Worm (Caenorhabditis elegans) whole organism, L4 larva: ENCODE results near the gene nfx-1.

ENCODE experiments used
- D1046.2 ChIP-seq: fragments of 200-800 bp; sonication (Bioruptor generic); IDR thresholded peaks from 2 replicates; pipeline ENCODE4 v1.3.6; 2022; ENCODE audit warnings: missing genetic modification characterization, missing compliant biosample characterization
- F26F4.8 ChIP-seq: fragments of 200-800 bp; sonication (Bioruptor generic); conservative IDR thresholded peaks from 2 replicates; pipeline ENCODE4 v1.3.6; 2022; ENCODE audit warnings: missing genetic modification characterization, missing compliant biosample characterization
- F37D6.2 ChIP-seq: sonication (generic microtip); optimal IDR thresholded peaks from 2 replicates; lab custom pipeline; 2016; ENCODE audit warnings: mild to moderate bottlenecking, missing genetic modification characterization, missing compliant biosample characterization
- F44E2.7 ChIP-seq: fragments of 200-800 bp; sonication (Bioruptor generic); IDR thresholded peaks from 2 replicates; pipeline ENCODE4 v2.1.2; 2022; ENCODE audit warnings: missing genetic modification characterization, missing compliant biosample characterization
- R02D3.7 ChIP-seq: fragments of 150-350 bp; sonication (generic microtip); optimal IDR thresholded peaks from 3 replicates; lab custom pipeline; 2014; ENCODE audit warnings: missing biosample characterization, missing genetic modification characterization
- T20F7.1 ChIP-seq: fragments of 200-800 bp; sonication (Bioruptor generic); optimal IDR thresholded peaks from 2 replicates; lab custom pipeline; 2018; ENCODE audit warnings: mild to moderate bottlenecking, missing genetic modification characterization, missing compliant biosample characterization
- T26A8.4 ChIP-seq: fragments of 200-800 bp; sonication (Bioruptor generic); IDR thresholded peaks from 2 replicates; pipeline ENCODE4 v1.3.6; 2022; ENCODE audit warnings: missing genetic modification characterization, missing compliant biosample characterization
- ZK337.2 ChIP-seq: fragments of 200-800 bp; sonication (Bioruptor generic); IDR thresholded peaks from 2 replicates; pipeline ENCODE4 v1.3.6; 2022; ENCODE audit warnings: missing genetic modification reagents, missing genetic modification characterization, missing compliant biosample characterization
- aly-2 ChIP-seq: sonication (generic microtip); optimal IDR thresholded peaks from 2 replicates; lab custom pipeline; 2018; ENCODE audit warnings: missing biosample characterization, missing genetic modification characterization
- ama-1 ChIP-seq: fragments of 150-350 bp; optimal IDR thresholded peaks from 2 replicates; lab custom pipeline; 2014; ENCODE audit warnings: inconsistent platforms, mixed read lengths
- attf-4 ChIP-seq: sonication (generic microtip); optimal IDR thresholded peaks from 3 replicates; lab custom pipeline; 2017; ENCODE audit warnings: missing biosample characterization, missing genetic modification characterization
- ceh-20 ChIP-seq: fragments of 200-800 bp; sonication (Bioruptor generic); IDR thresholded peaks from 2 replicates; pipeline ENCODE4 v1.3.6; 2022; ENCODE audit warnings: missing genetic modification reagents, missing genetic modification characterization, missing compliant biosample characterization
- ceh-32 ChIP-seq: sonication (generic microtip); optimal IDR thresholded peaks from 2 replicates; lab custom pipeline; 2016; ENCODE audit warnings: mild to moderate bottlenecking, missing genetic modification characterization, missing compliant biosample characterization; ENCODE audit not compliant: poor library complexity
- ces-1 ChIP-seq: fragments of 150-350 bp; sonication (generic microtip); optimal IDR thresholded peaks from 4 replicates; lab custom pipeline; 2014; ENCODE audit warnings: missing biosample characterization, missing genetic modification reagents, missing genetic modification characterization
- cey-2 ChIP-seq: sonication (generic microtip); optimal IDR thresholded peaks from 3 replicates; lab custom pipeline; 2017; ENCODE audit warnings: missing genetic modification characterization, mild to moderate bottlenecking, missing compliant biosample characterization, antibody characterized with exemption, borderline replicate concordance; ENCODE audit not compliant: insufficient read depth
- daf-12 ChIP-seq: fragments of 150-350 bp; optimal IDR thresholded peaks from 2 replicates; lab custom pipeline; 2014; ENCODE audit warnings: missing biosample characterization, missing genetic modification reagents, missing genetic modification characterization
- daf-19 ChIP-seq: fragments of 200-800 bp; sonication (Bioruptor generic); conservative IDR thresholded peaks from 2 replicates; pipeline ENCODE4 v1.3.6; 2022; ENCODE audit warnings: missing genetic modification characterization, missing compliant biosample characterization
- daf-8 ChIP-seq: fragments of 200-800 bp; sonication (Bioruptor generic); IDR thresholded peaks from 2 replicates; pipeline ENCODE4 v1.3.6; 2022; ENCODE audit warnings: missing genetic modification characterization, missing compliant biosample characterization
- dmd-6 ChIP-seq: fragments of 200-800 bp; sonication (Bioruptor generic); IDR thresholded peaks from 2 replicates; pipeline ENCODE4 v1.3.6; 2022; ENCODE audit warnings: missing genetic modification reagents, missing genetic modification characterization, missing compliant biosample characterization
- egl-27 ChIP-seq: sonication (generic microtip); optimal IDR thresholded peaks from 3 replicates; lab custom pipeline; 2017; ENCODE audit warnings: missing biosample characterization, missing genetic modification reagents, missing genetic modification characterization
- hlh-11 ChIP-seq: fragments of 200-800 bp; sonication (Bioruptor generic); optimal IDR thresholded peaks from 2 replicates; lab custom pipeline; 2018; ENCODE audit warnings: mild to moderate bottlenecking, missing genetic modification characterization, missing compliant biosample characterization
- hmg-1.1 ChIP-seq: fragments of 200-800 bp; sonication (Bioruptor generic); IDR thresholded peaks from 2 replicates; pipeline ENCODE4 v1.3.6; 2022; ENCODE audit warnings: missing genetic modification reagents, missing genetic modification characterization, missing compliant biosample characterization
- jun-1 ChIP-seq: fragments of 150-350 bp; optimal IDR thresholded peaks from 2 replicates; lab custom pipeline; 2014; ENCODE audit warnings: missing biosample characterization, missing genetic modification reagents, missing genetic modification characterization
- lim-7 ChIP-seq: fragments of 200-800 bp; sonication (Bioruptor generic); IDR thresholded peaks from 2 replicates; pipeline ENCODE4 v1.3.6; 2022; ENCODE audit warnings: missing genetic modification characterization, missing compliant biosample characterization
- lin-1 ChIP-seq: fragments of 200-800 bp; sonication (Bioruptor generic); IDR thresholded peaks from 2 replicates; pipeline ENCODE4 v1.3.6; 2022; ENCODE audit warnings: missing genetic modification reagents, missing genetic modification characterization, missing compliant biosample characterization
- lin-13 ChIP-seq: fragments of 150-350 bp; optimal IDR thresholded peaks from 2 replicates; lab custom pipeline; 2014; ENCODE audit warnings: missing biosample characterization, missing genetic modification reagents, missing genetic modification characterization
- lin-29 ChIP-seq: fragments of 200-800 bp; sonication (Bioruptor generic); IDR thresholded peaks from 2 replicates; pipeline ENCODE4 v1.3.6; 2022; ENCODE audit warnings: missing genetic modification reagents, missing genetic modification characterization, missing compliant biosample characterization
- lin-38 ChIP-seq: fragments of 200-800 bp; sonication (Bioruptor generic); IDR thresholded peaks from 2 replicates; pipeline ENCODE4 v1.3.6; 2022; ENCODE audit warnings: missing genetic modification reagents, missing genetic modification characterization, missing compliant biosample characterization
- lir-3 ChIP-seq: sonication (generic microtip); optimal IDR thresholded peaks from 2 replicates; lab custom pipeline; 2016; ENCODE audit warnings: mild to moderate bottlenecking, missing genetic modification characterization, missing compliant biosample characterization
- mep-1 ChIP-seq: fragments of 150-350 bp; sonication (generic microtip); optimal IDR thresholded peaks from 3 replicates; lab custom pipeline; 2014; ENCODE audit warnings: missing biosample characterization, missing genetic modification characterization
- mes-2 ChIP-seq: sonication (generic microtip); optimal IDR thresholded peaks from 2 replicates; lab custom pipeline; 2016; ENCODE audit warnings: missing genotype, mild to moderate bottlenecking, missing genetic modification characterization, missing compliant biosample characterization; ENCODE audit not compliant: poor library complexity, severe bottlenecking
- mxl-3 ChIP-seq: fragments of 200-800 bp; sonication (Bioruptor generic); optimal IDR thresholded peaks from 2 replicates; lab custom pipeline; 2018; ENCODE audit warnings: mild to moderate bottlenecking, missing genetic modification characterization, missing compliant biosample characterization
- nhr-102 ChIP-seq: sonication (generic microtip); optimal IDR thresholded peaks from 2 replicates; lab custom pipeline; 2016; ENCODE audit warnings: mild to moderate bottlenecking, missing genetic modification characterization, moderate library complexity, missing compliant biosample characterization
- nhr-25 ChIP-seq: sonication (generic microtip); optimal IDR thresholded peaks from 2 replicates; lab custom pipeline; 2017; ENCODE audit warnings: missing genetic modification characterization, mild to moderate bottlenecking, missing compliant biosample characterization, antibody characterized with exemption, moderate library complexity, borderline replicate concordance; ENCODE audit not compliant: insufficient read depth
- nhr-41 ChIP-seq: fragments of 200-800 bp; sonication (Bioruptor generic); IDR thresholded peaks from 2 replicates; pipeline ENCODE4 v1.3.6; 2022; ENCODE audit warnings: missing genetic modification reagents, missing genetic modification characterization, missing compliant biosample characterization
- nhr-48 ChIP-seq: sonication (generic microtip); optimal IDR thresholded peaks from 2 replicates; lab custom pipeline; 2016; ENCODE audit warnings: mild to moderate bottlenecking, missing genetic modification characterization, missing compliant biosample characterization
- nhr-77 ChIP-seq: fragments of 150-350 bp; optimal IDR thresholded peaks from 2 replicates; lab custom pipeline; 2014; ENCODE audit warnings: missing biosample characterization, missing genetic modification characterization
- php-3 ChIP-seq: fragments of 200-800 bp; sonication (Bioruptor generic); IDR thresholded peaks from 2 replicates; pipeline ENCODE4 v1.3.6; 2022; ENCODE audit warnings: missing genetic modification reagents, missing genetic modification characterization, missing compliant biosample characterization
- pqm-1 ChIP-seq: sonication (generic microtip); optimal IDR thresholded peaks from 2 replicates; lab custom pipeline; 2017; ENCODE audit warnings: missing biosample characterization, missing genetic modification characterization
- sdz-12 ChIP-seq: fragments of 200-800 bp; sonication (Bioruptor generic); optimal IDR thresholded peaks from 2 replicates; lab custom pipeline; 2018; ENCODE audit warnings: mild to moderate bottlenecking, missing genetic modification characterization, missing compliant biosample characterization
- skn-1 ChIP-seq: fragments of 150-350 bp; optimal IDR thresholded peaks from 2 replicates; lab custom pipeline; 2014; ENCODE audit warnings: missing biosample characterization, missing genetic modification characterization
- spr-1 ChIP-seq: sonication (generic microtip); optimal IDR thresholded peaks from 2 replicates; lab custom pipeline; 2016; ENCODE audit warnings: mild to moderate bottlenecking, missing genetic modification characterization, missing compliant biosample characterization
- tag-97 ChIP-seq: fragments of 200-800 bp; sonication (Bioruptor generic); IDR thresholded peaks from 2 replicates; pipeline ENCODE4 v1.3.6; 2022; ENCODE audit warnings: missing genetic modification characterization, missing compliant biosample characterization
- unc-130 ChIP-seq: sonication (generic microtip); optimal IDR thresholded peaks from 2 replicates; lab custom pipeline; 2016; ENCODE audit warnings: missing genetic modification reagents, missing genetic modification characterization, missing compliant biosample characterization
- unc-62 ChIP-seq, 3 experiments: fragments of 150-350 bp in 1 of 3; sonication (generic microtip); optimal IDR thresholded peaks in 2 of 3; peaks in 1 of 3; 1 replicate in 1 of 3; 2 replicates in 2 of 3; lab custom pipeline; 2014 to 2017; ENCODE audit warnings: missing biosample characterization in 3 of 3, missing genetic modification characterization in 3 of 3, missing genetic modification reagents in 3 of 3, missing genotype in 1 of 3
- vab-7 ChIP-seq: fragments of 200-800 bp; sonication (Bioruptor generic); IDR thresholded peaks from 2 replicates; pipeline ENCODE4 v1.3.6; 2022; ENCODE audit warnings: missing genetic modification reagents, missing genetic modification characterization, missing compliant biosample characterization
- zag-1 ChIP-seq: fragments of 150-350 bp; optimal IDR thresholded peaks from 2 replicates; lab custom pipeline; 2014; ENCODE audit warnings: missing biosample characterization, missing genetic modification characterization
- zip-11 ChIP-seq: fragments of 200-800 bp; sonication (Bioruptor generic); IDR thresholded peaks from 2 replicates; pipeline ENCODE4 v1.3.6; 2022; ENCODE audit warnings: missing genetic modification characterization, missing compliant biosample characterization
- zip-2 ChIP-seq: fragments of 150-350 bp; optimal IDR thresholded peaks from 2 replicates; lab custom pipeline; 2014; ENCODE audit warnings: missing biosample characterization, missing genetic modification characterization
- ztf-7 ChIP-seq: fragments of 150-350 bp; optimal IDR thresholded peaks from 2 replicates; lab custom pipeline; 2014; ENCODE audit warnings: missing biosample characterization, missing genetic modification characterization

The nfx-1 gene

ce11 chrIII:6373850-6374474 lies 1.2 kb upstream of the nfx-1 start (continued):
- peak; percentile 28 for TF ChIP-seq mes-2 (tag; lab: Kevin White, UChicago)
- TF ChIP-seq lin-1 (GFP tag; lab: Robert Waterston, UW) = no peak
- TF ChIP-seq ama-1 (lab: Kevin White, UChicago) = peak; percentile 55
- no peak for TF ChIP-seq F44E2.7
- TF ChIP-seq nhr-25 (tag; lab: Kevin White, UChicago) = no peak
- no peak for TF ChIP-seq daf-19 (GFP tag; lab: Robert Waterston, UW)
- no peak for TF ChIP-seq R02D3.7
- TF ChIP-seq lir-3 = no peak
- TF ChIP-seq egl-27 (tag; lab: Kevin White, UChicago) = no peak
- TF ChIP-seq tag-97 (GFP tag; lab: Robert Waterston, UW) = no peak
- TF ChIP-seq pqm-1 (tag; lab: Kevin White, UChicago) = no peak
- no peak for TF ChIP-seq nhr-102 (tag; lab: Kevin White, UChicago)
- peak; percentile 13 for TF ChIP-seq spr-1 (tag; lab: Kevin White, UChicago)
- TF ChIP-seq cey-2 = no peak
- TF ChIP-seq daf-8 (GFP tag; lab: Robert Waterston, UW) = no peak
- TF ChIP-seq dmd-6 (GFP tag; lab: Robert Waterston, UW) = no peak
- no peak for TF ChIP-seq mxl-3 (GFP tag; lab: Kevin White, UChicago)
- TF ChIP-seq zag-1 (tag; lab: Kevin White, UChicago) = no peak
- TF ChIP-seq lin-13 (GFP tag; lab: Kevin White, UChicago) = no peak
- no peak for TF ChIP-seq skn-1
- no peak for TF ChIP-seq nhr-48 (tag; lab: Kevin White, UChicago)
- no peak for TF ChIP-seq lin-29 (GFP tag; lab: Robert Waterston, UW)
- TF ChIP-seq zip-11 (GFP tag; lab: Robert Waterston, UW) = no peak
- TF ChIP-seq unc-62 (GFP tag; optimal IDR thresholded peaks at IDR 0.05 in 1 of 2; lab: Kevin White, UChicago) = no peak
- TF ChIP-seq unc-62 (tag; optimal IDR thresholded peaks at IDR 0.05; lab: Kevin White, UChicago) = no peak
- no peak for TF ChIP-seq ces-1 (GFP tag; lab: Kevin White, UChicago)
- peak; percentile 33 for TF ChIP-seq mep-1
- no peak for TF ChIP-seq ZK337.2
- no peak for TF ChIP-seq aly-2 (tag; lab: Kevin White, UChicago)
- peak; percentile 3; the same call in 1 of the 2 replicates for TF ChIP-seq lim-7 (GFP tag; lab: Robert Waterston, UW)
- TF ChIP-seq zip-2 = no peak
- TF ChIP-seq ceh-20 (GFP tag; lab: Robert Waterston, UW) = 0 out of 2 replicates have a peak, but pooled peaks have one; percentile 24
- 0 out of 2 replicates have a peak, but pooled peaks have one; percentile 12 for TF ChIP-seq vab-7 (GFP tag; lab: Robert Waterston, UW)
- TF ChIP-seq jun-1 = no peak
- TF ChIP-seq hlh-11 (tag; lab: Kevin White, UChicago) = no peak
- TF ChIP-seq hmg-1.1 (GFP tag; lab: Robert Waterston, UW) = no peak
- TF ChIP-seq nhr-41 (GFP tag; lab: Robert Waterston, UW) = no peak
- TF ChIP-seq F26F4.8 (GFP tag; lab: Robert Waterston, UW) = no peak
- no peak for TF ChIP-seq daf-12
- TF ChIP-seq nhr-77 (tag; lab: Kevin White, UChicago) = no peak
- TF ChIP-seq T26A8.4 (GFP tag; lab: Robert Waterston, UW) = peak; percentile 48; the same call in 1 of the 2 replicates
- no peak for TF ChIP-seq sdz-12 (GFP tag; lab: Kevin White, UChicago)
- peak; percentile 46; the same call in 1 of the 2 replicates for TF ChIP-seq php-3 (GFP tag; lab: Robert Waterston, UW)
- TF ChIP-seq attf-4 (tag; lab: Kevin White, UChicago) = no peak
- no peak for TF ChIP-seq D1046.2
- TF ChIP-seq ceh-32 (tag; lab: Kevin White, UChicago) = no peak
- TF ChIP-seq unc-130 (GFP tag; lab: Kevin White, UChicago) = peak; percentile 61
- peak; percentile 71 for TF ChIP-seq lin-38 (GFP tag; lab: Robert Waterston, UW)
- TF ChIP-seq T20F7.1 (GFP tag; lab: Kevin White, UChicago) = no peak
- no peak for TF ChIP-seq F37D6.2
- TF ChIP-seq ztf-7 = no peak
